Worm (Caenorhabditis elegans) whole organism, dauer: ENCODE results near the gene R144.3.
"Not testable (repeated sequence)": the region's sequence is repeated elsewhere in the genome, so short reads cannot be mapped to it uniquely, and the experiment has no call there.

ENCODE experiments used
- unc-62 ChIP-seq: sonication (generic microtip); optimal IDR thresholded peaks from 2 replicates; lab custom pipeline; 2017; ENCODE audit warnings: missing biosample characterization, missing genetic modification reagents, missing genetic modification characterization

R144.3 gene

ce11 chrIII:5021689-5022088 lies at the start of gene R144.3:
Gene R144.3, plus strand, starts transcription at chrIII:5021989.
- no peak for TF ChIP-seq unc-62 (GFP tag; lab: Kevin White, UChicago)

ce11 chrIII:4980367-4980766 lies 41.4 kb upstream of the R144.3 start, which contains the start of gene C27F2.6:
Gene C27F2.6, minus strand, starts transcription at chrIII:4980467.
- not testable (repeated sequence) for TF ChIP-seq unc-62 (GFP tag; lab: Kevin White, UChicago)

- TF ChIP-seq unc-62 (GFP tag; lab: Kevin White, UChicago) = no peak
Observed at ce11 chrIII:4983961-4984360, 37.8 kb upstream of the R144.3 start.

ce11 chrIII:4984444-4985086 lies 37.2 kb upstream of the R144.3 start, which contains the start of gene C27F2.7:
Gene C27F2.7, minus strand, starts transcription at chrIII:4984494.
- TF ChIP-seq unc-62 (GFP tag; lab: Kevin White, UChicago) = no peak

ce11 chrIII:4986790-4987259 lies 35.0 kb upstream of the R144.3 start, which contains the start of the genes C27F2.10 and wdr-60:
Gene C27F2.10, minus strand, starts transcription at chrIII:4986898.
Gene wdr-60, plus strand, starts transcription at chrIII:4987209.
- TF ChIP-seq unc-62 (GFP tag; lab: Kevin White, UChicago) = no peak

ce11 chrIII:4987666-4988065 lies 34.1 kb upstream of the R144.3 start:
- TF ChIP-seq unc-62 (GFP tag; lab: Kevin White, UChicago) = no peak

- TF ChIP-seq unc-62 (GFP tag; lab: Kevin White, UChicago) = no peak
Observed at ce11 chrIII:4998111-4998859, 23.5 kb upstream of the R144.3 start, which contains the start of gene tmem-131. Gene tmem-131, minus strand, starts transcription at chrIII:4998161.

ce11 chrIII:4998956-4999425 lies 22.8 kb upstream of the R144.3 start, which contains the start of gene smcr-8:
Gene smcr-8, plus strand, starts transcription at chrIII:4999375.
- TF ChIP-seq unc-62 (GFP tag; lab: Kevin White, UChicago) = no peak

- TF ChIP-seq unc-62 (GFP tag; lab: Kevin White, UChicago) = no peak
Observed at ce11 chrIII:5002231-5002630, 19.6 kb upstream of the R144.3 start, which contains the start of gene R144.10. Gene R144.10, minus strand, starts transcription at chrIII:5002331.

ce11 chrIII:5004621-5005020 lies 17.2 kb upstream of the R144.3 start, which contains the start of gene R144.6:
Gene R144.6, minus strand, starts transcription at chrIII:5004721.
- TF ChIP-seq unc-62 (GFP tag; lab: Kevin White, UChicago) = no peak

- TF ChIP-seq unc-62 (GFP tag; lab: Kevin White, UChicago) = no peak
Observed at ce11 chrIII:5006881-5007280, 14.9 kb upstream of the R144.3 start, which contains the start of gene R144.12. Gene R144.12, minus strand, starts transcription at chrIII:5006981.

ce11 chrIII:5008730-5009129 lies 13.1 kb upstream of the R144.3 start, which contains the start of gene R144.11:
Gene R144.11, minus strand, starts transcription at chrIII:5008830.
- no peak for TF ChIP-seq unc-62 (GFP tag; lab: Kevin White, UChicago)

- no peak for TF ChIP-seq unc-62 (GFP tag; lab: Kevin White, UChicago)
Observed at ce11 chrIII:5010723-5011122, 11.1 kb upstream of the R144.3 start.

- no peak for TF ChIP-seq unc-62 (GFP tag; lab: Kevin White, UChicago)
Observed at ce11 chrIII:5012460-5012859, 9.3 kb upstream of the R144.3 start.

- TF ChIP-seq unc-62 (GFP tag; lab: Kevin White, UChicago) = no peak
Observed at ce11 chrIII:5013915-5014346, 7.9 kb upstream of the R144.3 start.

ce11 chrIII:5017550-5017949 lies 4.2 kb upstream of the R144.3 start, which contains the start of gene larp-1:
Gene larp-1, minus strand, starts transcription at chrIII:5017650.
- TF ChIP-seq unc-62 (GFP tag; lab: Kevin White, UChicago) = no peak
